Worm (Caenorhabditis elegans): ENCODE results near the gene cpg-7.

DNA sequence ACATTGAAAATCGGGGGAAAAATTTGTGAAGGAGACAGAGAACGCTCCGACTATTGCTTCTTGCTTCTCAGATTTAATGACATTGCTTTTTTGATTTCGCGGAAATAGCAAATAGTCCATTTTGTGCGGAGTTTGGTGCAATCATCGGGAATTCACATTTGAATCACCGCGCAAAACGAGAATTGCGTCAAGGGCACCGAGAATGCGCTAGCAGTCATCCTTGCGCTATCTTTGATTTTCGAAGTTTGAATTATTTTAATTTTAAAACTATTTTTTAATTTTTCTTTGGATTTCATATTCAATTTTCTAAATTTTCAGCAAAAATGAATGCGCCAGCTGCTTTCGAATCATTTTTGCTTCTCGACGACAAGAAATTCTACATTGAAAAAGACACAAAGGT is 49.3 kb downstream of the cpg-7 start, which contains the start of gene rpb-11:
- no peak for TF ChIP-seq ama-1 (optimal IDR thresholded peaks at IDR 0.05)
- TF ChIP-seq ama-1 (GFP tag; optimal IDR thresholded peaks at IDR 0.05), result no peak
- TF ChIP-seq mxl-1 (tag; optimal IDR thresholded peaks at IDR 0.05), result no peak
- TF ChIP-seq nhr-120 (GFP tag; IDR thresholded peaks at IDR 0.05), result no peak
- TF ChIP-seq lin-40 (tag; optimal IDR thresholded peaks at IDR 0.05), result peak; percentile 95
- no peak for TF ChIP-seq lag-1 (GFP tag; IDR thresholded peaks at IDR 0.05)
- peak; percentile 84; the same call in 1 of the 2 replicates for TF ChIP-seq Y95B8A.8 (GFP tag; IDR thresholded peaks at IDR 0.05)
- TF ChIP-seq B0019.2 (GFP tag; conservative IDR thresholded peaks at IDR 0.05), result 0 out of 2 replicates have a peak, but pooled peaks have one; percentile 42
- TF ChIP-seq let-607 (tag; optimal IDR thresholded peaks at IDR 0.05), result peak in 1 of 2 experiments; percentile 66
- TF ChIP-seq nhr-90 (tag; optimal IDR thresholded peaks at IDR 0.05), result peak; percentile 12
- TF ChIP-seq hlh-26 (GFP tag; conservative IDR thresholded peaks at IDR 0.05), result no peak
- TF ChIP-seq ceh-91 (GFP tag; IDR thresholded peaks at IDR 0.05), result peak; percentile 72
- TF ChIP-seq dpff-1 (tag; optimal IDR thresholded peaks at IDR 0.05), result no peak

Measured in whole organism, young adult.